Worm (Caenorhabditis elegans): ENCODE data around the gene egl-3.

- TF ChIP-seq efl-1 (optimal IDR thresholded peaks at IDR 0.05) (no peak), efl-1 (GFP tag; optimal IDR thresholded peaks at IDR 0.05 in 1 of 2) (no peak), ces-1 (GFP tag; optimal IDR thresholded peaks at IDR 0.05) (no peak), nhr-76 (tag; optimal IDR thresholded peaks at IDR 0.05) (no peak), nhr-19 (GFP tag; conservative IDR thresholded peaks at IDR 0.05) (no peak), pag-3 (tag; optimal IDR thresholded peaks at IDR 0.05; ENCODE audit: borderline replicate concordance, insufficient read depth) (no peak), C34B4.2 (tag; optimal IDR thresholded peaks at IDR 0.05) (no peak), irx-1 (tag; optimal IDR thresholded peaks at IDR 0.05) (no peak), dsc-1 (tag; optimal IDR thresholded peaks at IDR 0.05) (no peak), lin-14 (GFP tag; optimal IDR thresholded peaks at IDR 0.05) (no peak), sptf-1 (tag; optimal IDR thresholded peaks at IDR 0.05) (no peak), nhr-28 (tag; optimal IDR thresholded peaks at IDR 0.05) (no peak), egl-27 (tag; optimal IDR thresholded peaks at IDR 0.05) (no peak), mab-9 (GFP tag; IDR thresholded peaks at IDR 0.05) (no peak), snpc-4 (tag; optimal IDR thresholded peaks at IDR 0.05) (no peak)
Observed at ce11 chrV:10185719-10186118, 12.2 kb upstream of the egl-3 start, which contains the start of gene ZK856.18.

All from whole organism, L1 larva.